Fruit fly (Drosophila melanogaster): ENCODE measurements around the gene CG12278.

The CG12278 gene

DNA sequence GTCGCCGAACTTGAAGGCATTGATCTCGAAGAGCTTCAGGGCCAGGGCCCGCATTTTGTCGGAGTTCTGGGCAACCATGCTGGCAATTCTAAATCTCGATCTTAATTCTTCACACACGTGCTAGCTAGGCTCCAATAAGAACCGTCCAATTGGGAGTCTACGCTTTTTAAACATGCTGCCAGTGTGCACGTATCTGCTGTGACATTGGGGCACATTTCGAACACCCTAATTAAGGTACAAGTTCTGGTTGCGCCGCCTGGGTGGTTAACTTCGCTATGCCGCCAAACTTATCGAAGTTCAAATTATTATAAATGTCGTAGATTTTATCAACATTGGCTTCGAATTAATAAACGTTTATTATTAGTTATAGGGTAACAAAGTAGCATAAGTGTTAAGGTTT, 29.3 kb downstream of the CG12278 start, which contains the start of gene r-l (continued):
- TF ChIP-seq CG17802 (tag; optimal IDR thresholded peaks at IDR 0.05) (no peak), CG6791 (GFP tag; IDR thresholded peaks at IDR 0.05; ENCODE audit: partially characterized antibody) (peak; percentile 43; the same call in 2 of the 3 replicates), CG34376 (GFP tag; optimal IDR thresholded peaks at IDR 0.05) (peak; percentile 0), D19A (tag; optimal IDR thresholded peaks at IDR 0.05) (no peak), CrebB (tag; optimal IDR thresholded peaks at IDR 0.05) (no peak), Sox100B (GFP tag; optimal IDR thresholded peaks at IDR 0.05) (no peak), CG12391 (tag; optimal IDR thresholded peaks at IDR 0.05) (peak; percentile 18), Elba2 (GFP tag; optimal IDR thresholded peaks at IDR 0.05) (peak; percentile 98), CG1603 (tag; optimal IDR thresholded peaks at IDR 0.05) (peak; percentile 83), CG13624 (GFP tag; optimal IDR thresholded peaks at IDR 0.05) (peak; percentile 69), hb (GFP tag; IDR thresholded peaks at IDR 0.05; ENCODE audit: partially characterized antibody) (no peak), pum (GFP tag; optimal IDR thresholded peaks at IDR 0.05) (no peak), nau (GFP tag; optimal IDR thresholded peaks at IDR 0.05) (no peak), CG31365 (tag; optimal IDR thresholded peaks at IDR 0.05) (no peak), grn (GFP tag; optimal IDR thresholded peaks at IDR 0.05) (peak; percentile 43), ewg (GFP tag; optimal IDR thresholded peaks at IDR 0.05) (peak; percentile 6), YL-1 (GFP tag; optimal IDR thresholded peaks at IDR 0.05) (peak; percentile 59), Rfx (GFP tag; IDR thresholded peaks at IDR 0.05) (0 out of 2 replicates have a peak, but pooled peaks have one; percentile 15), Bgb (GFP tag; IDR thresholded peaks at IDR 0.05; ENCODE audit: partially characterized antibody) (peak; percentile 40; the same call in 1 of the 2 replicates), sug (tag; optimal IDR thresholded peaks at IDR 0.05) (peak; percentile 38), MBD-R2 (GFP tag; IDR thresholded peaks at IDR 0.05) (peak; percentile 84), CG10147 (GFP tag; optimal IDR thresholded peaks at IDR 0.05) (peak; percentile 32), stwl (tag; optimal IDR thresholded peaks at IDR 0.05) (peak; percentile 54), Dbx (GFP tag; IDR thresholded peaks at IDR 0.05) (0 out of 3 replicates have a peak, but pooled peaks have one; percentile 23), Med (GFP tag) (peak; percentile 88), phol (tag; optimal IDR thresholded peaks at IDR 0.05) (peak; percentile 60), Adf1 (GFP tag; IDR thresholded peaks at IDR 0.05) (no peak), twi (tag; optimal IDR thresholded peaks at IDR 0.05) (peak; percentile 34), dmrt11E (tag; optimal IDR thresholded peaks at IDR 0.05) (no peak), zfh2 (GFP tag; optimal IDR thresholded peaks at IDR 0.05) (peak; percentile 4), en (GFP tag; optimal IDR thresholded peaks at IDR 0.05) (no peak), CG10321 (GFP tag; IDR thresholded peaks at IDR 0.05) (no peak), gro (GFP tag; optimal IDR thresholded peaks at IDR 0.05) (peak; percentile 47), exex (tag; optimal IDR thresholded peaks at IDR 0.05) (peak; percentile 81), CG10209 (GFP tag; optimal IDR thresholded peaks at IDR 0.05) (no peak), CG17186 (GFP tag; optimal IDR thresholded peaks at IDR 0.05) (peak; percentile 95), CG11247 (GFP tag; IDR thresholded peaks at IDR 0.05) (no peak), Abd-B (GFP tag; optimal IDR thresholded peaks at IDR 0.05) (peak; percentile 39), CG7928 (GFP tag; optimal IDR thresholded peaks at IDR 0.05) (peak; percentile 21), chinmo (GFP tag; IDR thresholded peaks at IDR 0.05; ENCODE audit: partially characterized antibody) (0 out of 4 replicates have a peak, but pooled peaks have one; percentile 65), CG17829 (tag; optimal IDR thresholded peaks at IDR 0.05) (peak; percentile 37), ftz-f1 (GFP tag; optimal IDR thresholded peaks at IDR 0.05) (peak; percentile 80), Vsx1 (GFP tag; optimal IDR thresholded peaks at IDR 0.05) (peak; percentile 44), pzg (GFP tag; optimal IDR thresholded peaks at IDR 0.05) (peak; percentile 98), gsb-n (tag; optimal IDR thresholded peaks at IDR 0.05) (no peak), Ets97D (GFP tag; optimal IDR thresholded peaks at IDR 0.05) (peak; percentile 80), CG12769 (tag; optimal IDR thresholded peaks at IDR 0.05) (peak; percentile 42), dati (GFP tag; IDR thresholded peaks at IDR 0.05) (no peak), Nf-YB (GFP tag; optimal IDR thresholded peaks at IDR 0.05) (peak; percentile 20), sd (tag; optimal IDR thresholded peaks at IDR 0.05) (peak; percentile 20)
